Worm (Caenorhabditis elegans): ENCODE measurements around the gene K09E3.2.

K09E3.2 gene

DNA sequence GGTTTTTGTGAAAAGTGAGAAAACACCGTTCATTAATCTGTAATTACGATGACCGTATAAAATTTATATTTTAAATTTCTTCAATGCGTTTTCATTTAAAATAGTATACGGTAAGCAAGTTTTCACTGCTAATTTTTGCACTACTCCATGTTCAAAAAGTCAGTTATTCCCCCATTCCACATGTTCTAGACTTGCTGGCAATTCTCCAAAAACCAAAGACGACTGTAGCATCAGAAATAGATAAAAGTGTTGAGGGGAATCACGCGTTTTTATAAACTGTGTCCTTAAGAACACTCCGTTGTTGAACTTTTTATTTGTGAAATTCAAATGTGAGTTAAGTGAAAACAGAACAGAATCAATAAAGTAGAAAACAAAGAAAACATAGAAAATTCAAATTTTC lies 18.2 kb downstream of the K09E3.2 start (continued):
- TF ChIP-seq lsy-2 (tag; optimal IDR thresholded peaks at IDR 0.05) (peak in 1 of 2 experiments; percentile 47), mep-1 (tag; optimal IDR thresholded peaks at IDR 0.05) (peak; percentile 70), ces-1 (GFP tag; optimal IDR thresholded peaks at IDR 0.05) (no peak), ama-1 (optimal IDR thresholded peaks at IDR 0.05) (no peak)

DNA sequence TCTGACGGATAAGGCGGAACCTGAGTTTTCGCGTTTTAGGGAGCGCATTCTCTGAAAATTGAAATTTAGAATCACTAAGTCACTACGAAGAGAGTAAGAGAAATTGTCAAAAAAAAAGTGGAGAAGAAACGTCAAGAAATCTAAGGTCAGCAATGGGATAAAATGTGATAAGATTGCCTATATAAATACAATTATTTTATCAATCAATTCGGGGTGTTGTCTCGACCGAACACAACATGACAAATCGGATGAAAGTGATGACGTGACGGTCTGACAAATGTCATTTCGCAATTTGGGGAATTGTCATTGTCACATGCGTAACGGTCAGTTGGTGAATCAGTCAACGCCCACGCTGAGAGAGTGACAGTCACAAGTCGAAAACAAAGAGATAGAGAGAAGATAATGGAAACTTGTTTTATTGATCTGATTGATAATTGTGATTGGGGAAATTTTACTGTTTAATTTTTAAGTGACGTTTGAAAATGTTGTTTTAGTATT lies 20.6 kb downstream of the K09E3.2 start, which contains the start of gene cnp-3:
Gene cnp-3 (minus strand): TSS at position 51 of the 498 bp plus-strand sequence.
- TF ChIP-seq dmd-8 (GFP tag; IDR thresholded peaks at IDR 0.05) (no peak), jun-1 (tag; optimal IDR thresholded peaks at IDR 0.05) (no peak), F44E2.7 (GFP tag; IDR thresholded peaks at IDR 0.05) (no peak), nhr-76 (tag; optimal IDR thresholded peaks at IDR 0.05) (no peak), attf-4 (tag; optimal IDR thresholded peaks at IDR 0.05) (no peak), nhr-6 (tag; optimal IDR thresholded peaks at IDR 0.05) (peak; percentile 16), lsy-2 (tag; optimal IDR thresholded peaks at IDR 0.05) (peak in 1 of 2 experiments; percentile 40), pqm-1 (tag; optimal IDR thresholded peaks at IDR 0.05) (peak; percentile 2), unc-39 (tag; optimal IDR thresholded peaks at IDR 0.05) (no peak), aha-1 (tag) (peak; percentile 31), hlh-30 (tag; optimal IDR thresholded peaks at IDR 0.05; ENCODE audit: insufficient read depth) (peak; percentile 91), lin-13 (GFP tag; optimal IDR thresholded peaks at IDR 0.05) (peak; percentile 20), T20F7.1 (GFP tag; optimal IDR thresholded peaks at IDR 0.05) (no peak), Y48G9A.11 (GFP tag; IDR thresholded peaks at IDR 0.05) (no peak), lin-1 (GFP tag; IDR thresholded peaks at IDR 0.05) (no peak), R02D3.7 (tag; optimal IDR thresholded peaks at IDR 0.05) (no peak), nhr-102 (tag; optimal IDR thresholded peaks at IDR 0.05) (peak; percentile 11), hlh-11 (tag; optimal IDR thresholded peaks at IDR 0.05) (peak; percentile 81), dmd-6 (GFP tag; IDR thresholded peaks at IDR 0.05) (peak; percentile 45), ceh-62 (tag; optimal IDR thresholded peaks at IDR 0.05) (no peak), ZK546.5 (tag; optimal IDR thresholded peaks at IDR 0.05) (no peak), nhr-48 (tag; optimal IDR thresholded peaks at IDR 0.05) (peak; percentile 5), ceh-28 (tag; optimal IDR thresholded peaks at IDR 0.05) (no peak), mxl-2 (GFP tag; conservative IDR thresholded peaks at IDR 0.05) (no peak), gei-8 (GFP tag; optimal IDR thresholded peaks at IDR 0.05) (no peak), dpl-1 (GFP tag; optimal IDR thresholded peaks at IDR 0.05) (no peak), saeg-2 (GFP tag; IDR thresholded peaks at IDR 0.05) (no peak), daf-16 (GFP tag; optimal IDR thresholded peaks at IDR 0.05) (no peak), daf-16 (tag; optimal IDR thresholded peaks at IDR 0.05) (peak; percentile 47), ceh-44 (GFP tag; IDR thresholded peaks at IDR 0.05) (no peak), mep-1 (tag; optimal IDR thresholded peaks at IDR 0.05) (peak; percentile 32), hif-1 (tag; optimal IDR thresholded peaks at IDR 0.05) (peak in 1 of 2 experiments; percentile 18), unc-62 (GFP tag; optimal IDR thresholded peaks at IDR 0.05 in 1 of 2) (peak in 1 of 2 experiments; percentile 61), unc-62 (tag; optimal IDR thresholded peaks at IDR 0.05) (no peak), mes-2 (tag; optimal IDR thresholded peaks at IDR 0.05; ENCODE audit: poor library complexity, severe bottlenecking) (no peak), mxl-3 (GFP tag; optimal IDR thresholded peaks at IDR 0.05) (peak; percentile 68), daf-12 (tag; optimal IDR thresholded peaks at IDR 0.05) (no peak), zag-1 (tag; optimal IDR thresholded peaks at IDR 0.05) (no peak), daf-8 (GFP tag; IDR thresholded peaks at IDR 0.05) (no peak), dve-1 (tag; optimal IDR thresholded peaks at IDR 0.05; ENCODE audit: insufficient read depth) (peak; percentile 60), mdt-29 (GFP tag; IDR thresholded peaks at IDR 0.05) (no peak), ztf-7 (tag; optimal IDR thresholded peaks at IDR 0.05) (no peak), mdl-1 (tag; optimal IDR thresholded peaks at IDR 0.05) (peak in 1 of 2 experiments; percentile 23), lin-39 (tag; optimal IDR thresholded peaks at IDR 0.05) (no peak), unc-130 (GFP tag; optimal IDR thresholded peaks at IDR 0.05) (no peak), nhr-237 (tag; optimal IDR thresholded peaks at IDR 0.05) (no peak), nhr-42 (GFP tag; IDR thresholded peaks at IDR 0.05) (no peak), ZK337.2 (GFP tag; IDR thresholded peaks at IDR 0.05) (no peak), ceh-82 (tag; optimal IDR thresholded peaks at IDR 0.05) (no peak)

Measured in whole organism, L4 larva.